Worm (Caenorhabditis elegans): ENCODE measurements around the gene nduv-2.

DNA sequence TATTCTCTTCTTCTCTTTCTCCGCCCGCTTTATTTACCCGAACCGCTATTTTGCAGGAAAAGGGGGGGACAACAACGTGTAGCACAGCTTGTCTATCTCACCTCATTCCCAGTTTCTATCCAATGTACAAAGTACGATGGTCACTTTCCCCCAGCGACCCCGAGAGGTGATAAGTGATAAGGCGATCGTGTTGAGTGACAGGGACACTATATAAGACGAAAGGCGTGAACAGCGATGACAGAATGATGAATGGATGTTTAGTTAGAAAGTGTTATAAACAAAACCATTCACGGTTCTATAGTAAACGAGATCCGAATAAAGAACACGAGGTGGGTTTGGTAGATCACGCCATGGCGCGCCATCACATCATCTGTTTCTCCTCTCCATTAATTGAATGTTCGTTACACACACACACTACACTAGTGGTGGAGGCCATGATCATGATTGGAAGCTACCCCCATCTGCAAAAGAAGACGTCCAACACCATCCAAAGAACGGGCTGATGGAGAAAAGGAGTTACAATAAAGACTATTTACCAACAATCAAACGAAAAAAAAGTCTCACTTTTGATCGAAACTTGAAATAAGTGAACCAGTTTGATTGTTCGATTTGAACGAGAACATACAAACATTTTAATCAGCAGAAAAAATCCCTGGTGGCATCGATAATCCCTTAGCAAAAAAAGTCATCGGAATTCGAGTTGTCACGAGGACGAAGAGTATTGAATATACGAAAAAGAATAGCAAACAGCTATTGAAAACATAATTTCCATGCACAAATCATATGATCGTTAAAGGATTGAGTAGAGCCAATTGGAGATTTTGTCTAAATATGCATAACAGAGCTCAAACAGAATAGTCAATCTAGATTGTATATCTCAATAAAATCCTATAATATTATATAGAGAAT lies 31.2 kb upstream of the nduv-2 start:
- TF ChIP-seq cebp-1 (GFP tag; IDR thresholded peaks at IDR 0.05) (peak; percentile 33; the same call in 1 of the 2 replicates), cebp-1 (tag; optimal IDR thresholded peaks at IDR 0.05) (peak; percentile 43), somi-1 (GFP tag; optimal IDR thresholded peaks at IDR 0.05) (peak; percentile 48), ama-1 (optimal IDR thresholded peaks at IDR 0.05) (peak; percentile 76), ama-1 (GFP tag; optimal IDR thresholded peaks at IDR 0.05) (no peak), tbp1 (GFP tag; optimal IDR thresholded peaks at IDR 0.05) (peak; percentile 59), unc-62 (GFP tag; optimal IDR thresholded peaks at IDR 0.05) (peak; percentile 35), ceh-58 (GFP tag; IDR thresholded peaks at IDR 0.05) (no peak), snpc-4 (GFP tag; optimal IDR thresholded peaks at IDR 0.05) (no peak), snpc-4 (tag; optimal IDR thresholded peaks at IDR 0.05) (peak in 2 of 4 experiments; percentile 25 to 26), lin-35 (GFP tag; optimal IDR thresholded peaks at IDR 0.05) (no peak), pha-4 (tag; optimal IDR thresholded peaks at IDR 0.05) (no peak), Y95B8A.8 (GFP tag; IDR thresholded peaks at IDR 0.05) (peak; percentile 18; the same call in 1 of the 2 replicates), dpl-1 (GFP tag; optimal IDR thresholded peaks at IDR 0.05) (no peak), T26A5.8 (tag; optimal IDR thresholded peaks at IDR 0.05) (no peak)

Measured in whole organism, young adult.